Worm (Caenorhabditis elegans): ENCODE results near the gene K07D4.5.

- no peak for TF ChIP-seq B0310.2 (tag; optimal IDR thresholded peaks at IDR 0.05)
- no peak for TF ChIP-seq ama-1 (optimal IDR thresholded peaks at IDR 0.05)
- TF ChIP-seq hmg-4 (GFP tag; optimal IDR thresholded peaks at IDR 0.05): no peak
- TF ChIP-seq hmbx-1 (tag; optimal IDR thresholded peaks at IDR 0.05): no peak
- no peak for TF ChIP-seq flt-1 (GFP tag; IDR thresholded peaks at IDR 0.05)
- TF ChIP-seq tbx-37 (GFP tag; conservative IDR thresholded peaks at IDR 0.05): no peak
- TF ChIP-seq tra-4 (tag; optimal IDR thresholded peaks at IDR 0.05): no peak
- TF ChIP-seq hnd-1 (tag; optimal IDR thresholded peaks at IDR 0.05): no peak
- no peak for TF ChIP-seq tbx-11 (GFP tag; IDR thresholded peaks at IDR 0.05)
- no peak for TF ChIP-seq F13C5.2 (tag; optimal IDR thresholded peaks at IDR 0.05)
- no peak for TF ChIP-seq pes-1 (GFP tag; IDR thresholded peaks at IDR 0.05)
- TF ChIP-seq sea-1 (GFP tag; conservative IDR thresholded peaks at IDR 0.05): no peak
- TF ChIP-seq ceh-13 (GFP tag; optimal IDR thresholded peaks at IDR 0.05): no peak
- no peak for TF ChIP-seq scrt-1 (GFP tag; IDR thresholded peaks at IDR 0.05)
These were observed 38.5 kb downstream of the K07D4.5 start, which contains the start of gene K10G6.5 for ce11 chrII:3986906-3987305.

Data from whole organism, early embryonic.